Fruit fly (Drosophila melanogaster) whole organism: ENCODE data around the gene CG14543.

Source experiments
- CG8478 ChIP-seq: fragments of >200 bp; optimal IDR thresholded peaks from 2 replicates; lab custom pipeline; 2018; ENCODE audit warnings: inconsistent platforms
- Dll ChIP-seq: fragments of >200 bp; optimal IDR thresholded peaks from 2 replicates; lab custom pipeline; 2017
- EcR ChIP-seq, 2 experiments: fragments of >200 bp; optimal IDR thresholded peaks; 2 replicates each; lab custom pipeline; 2017; ENCODE audit warnings: missing biosample characterization in 2 of 2, missing genetic modification characterization in 2 of 2, missing genetic modification reagents in 2 of 2
- pan ChIP-seq: fragments of >200 bp; optimal IDR thresholded peaks from 2 replicates; lab custom pipeline; 2017
- usp ChIP-seq: fragments of >200 bp; optimal IDR thresholded peaks from 2 replicates; lab custom pipeline; 2017; ENCODE audit warnings: missing biosample characterization, missing genetic modification characterization, mixed read lengths

DNA sequence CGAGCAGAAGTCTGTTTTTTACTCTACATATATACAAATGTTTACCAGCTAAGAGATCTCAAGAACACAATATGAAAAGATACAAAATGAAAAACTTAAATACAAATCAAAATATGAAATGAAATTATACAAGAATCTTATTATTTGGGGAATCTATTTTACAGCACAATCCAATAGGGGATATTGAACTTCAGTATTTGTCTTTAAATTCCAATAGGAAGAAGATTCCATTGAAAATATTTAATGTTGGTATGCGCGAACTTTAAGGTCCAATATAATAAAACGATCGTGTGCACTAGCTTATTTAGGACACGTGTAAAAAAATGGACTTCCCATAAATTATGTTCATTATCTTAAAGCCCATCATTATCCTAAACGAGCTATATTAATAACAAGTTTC is 18.5 kb upstream of the CG14543 start:
- no peak for TF ChIP-seq usp (GFP tag; lab: Kevin White, UChicago)
- TF ChIP-seq Dll (lab: Kevin White, UChicago) = no peak
- TF ChIP-seq EcR (GFP tag; optimal IDR thresholded peaks at IDR 0.05; lab: Kevin White, UChicago) = no peak
- no peak for TF ChIP-seq pan (lab: Kevin White, UChicago)
- TF ChIP-seq CG8478 = no peak
